Worm (Caenorhabditis elegans) whole organism, late embryonic: Measurements from ENCODE around the gene srh-92.

Experiments used
- C38D4.7 ChIP-seq: fragments of 200-800 bp; sonication (Bioruptor generic); optimal IDR thresholded peaks from 2 replicates; lab custom pipeline; 2018; ENCODE audit warnings: mild to moderate bottlenecking, missing genetic modification characterization, moderate library complexity, missing compliant biosample characterization
- ceh-22 ChIP-seq: sonication (generic microtip); optimal IDR thresholded peaks from 2 replicates; lab custom pipeline; 2017; ENCODE audit warnings: missing biosample characterization, missing genetic modification characterization
- ceh-48 ChIP-seq: sonication (generic microtip); optimal IDR thresholded peaks from 2 replicates; lab custom pipeline; 2016; ENCODE audit warnings: missing genetic modification characterization, inconsistent platforms, missing compliant biosample characterization
- ceh-9 ChIP-seq: sonication (generic microtip); optimal IDR thresholded peaks from 2 replicates; lab custom pipeline; 2016; ENCODE audit warnings: mild to moderate bottlenecking, missing genetic modification characterization, inconsistent platforms, missing compliant biosample characterization
- fkh-10 ChIP-seq: fragments of 150-350 bp; optimal IDR thresholded peaks from 2 replicates; lab custom pipeline; 2014; ENCODE audit warnings: missing biosample characterization, missing genetic modification reagents, missing genetic modification characterization
- hlh-13 ChIP-seq: fragments of 200-800 bp; sonication (Bioruptor generic); optimal IDR thresholded peaks from 2 replicates; lab custom pipeline; 2018; ENCODE audit warnings: mild to moderate bottlenecking, missing genetic modification characterization, missing compliant biosample characterization
- nfya-1 ChIP-seq: sonication (generic microtip); optimal IDR thresholded peaks from 2 replicates; lab custom pipeline; 2017; ENCODE audit warnings: missing genetic modification characterization, mild to moderate bottlenecking, missing compliant biosample characterization, antibody characterized with exemption, moderate library complexity
- npax-4 ChIP-seq: sonication (generic microtip); optimal IDR thresholded peaks from 2 replicates; lab custom pipeline; 2016; ENCODE audit warnings: missing genetic modification characterization, missing compliant biosample characterization
- pag-3 ChIP-seq: sonication (generic microtip); optimal IDR thresholded peaks from 2 replicates; lab custom pipeline; 2016; ENCODE audit warnings: missing compliant biosample characterization, missing genetic modification characterization, borderline replicate concordance
- sox-4 ChIP-seq: sonication (generic microtip); optimal IDR thresholded peaks from 2 replicates; lab custom pipeline; 2017; ENCODE audit warnings: mild to moderate bottlenecking, missing genetic modification characterization, inconsistent platforms, missing compliant biosample characterization
- unc-42 ChIP-seq: sonication (generic microtip); optimal IDR thresholded peaks from 2 replicates; lab custom pipeline; 2016; ENCODE audit warnings: missing genotype, missing genetic modification characterization, missing compliant biosample characterization

ce11 chrV:7472815-7473214 lies 12.0 kb upstream of the srh-92 start, which contains the start of gene str-28:
- TF ChIP-seq pag-3 (tag; lab: Kevin White, UChicago) (no peak), hlh-13 (no peak), nfya-1 (tag; lab: Kevin White, UChicago) (no peak), ceh-48 (no peak), ceh-22 (tag; lab: Kevin White, UChicago) (no peak), ceh-9 (tag; lab: Kevin White, UChicago) (no peak), npax-4 (tag; lab: Kevin White, UChicago) (no peak), fkh-10 (GFP tag; lab: Kevin White, UChicago) (no peak), unc-42 (tag; lab: Kevin White, UChicago) (no peak), sox-4 (tag; lab: Kevin White, UChicago) (no peak), C38D4.7 (GFP tag; lab: Kevin White, UChicago) (no peak)
